Worm (Caenorhabditis elegans) whole organism, midembryonic: ENCODE measurements around the gene csp-2.

Source experiments
- T22C8.4 ChIP-seq: fragments of 200-800 bp; sonication (Bioruptor generic); IDR thresholded peaks from 2 replicates; pipeline ENCODE4 v1.3.6; 2022; ENCODE audit warnings: missing genetic modification characterization, missing compliant biosample characterization
- flt-1 ChIP-seq: fragments of 200-800 bp; sonication (Bioruptor generic); IDR thresholded peaks from 2 replicates; pipeline ENCODE4 v1.3.6; 2022; ENCODE audit warnings: missing genetic modification characterization, missing compliant biosample characterization
- med-1 ChIP-seq: sonication (generic microtip); optimal IDR thresholded peaks from 2 replicates; lab custom pipeline; 2017; ENCODE audit warnings: missing genetic modification characterization, mild to moderate bottlenecking, missing compliant biosample characterization, antibody characterized with exemption, missing genetic modification reagents; ENCODE audit not compliant: insufficient read depth
- ref-1 ChIP-seq: fragments of 200-800 bp; sonication (Bioruptor generic); conservative IDR thresholded peaks from 2 replicates; pipeline ENCODE4 v1.3.6; 2022; ENCODE audit warnings: missing genetic modification reagents, missing genetic modification characterization, missing compliant biosample characterization
- ztf-23 ChIP-seq: fragments of 200-800 bp; sonication (Bioruptor generic); IDR thresholded peaks from 2 replicates; pipeline ENCODE4 v1.3.6; 2022; ENCODE audit warnings: missing genetic modification reagents, missing genetic modification characterization, missing compliant biosample characterization
- ztf-29 ChIP-seq: fragments of 200-800 bp; sonication (Bioruptor generic); IDR thresholded peaks from 2 replicates; pipeline ENCODE4 v1.3.6; 2022; ENCODE audit warnings: missing genetic modification reagents, missing genetic modification characterization, missing compliant biosample characterization

- TF ChIP-seq ztf-29 (GFP tag; lab: Robert Waterston, UW) = no peak
- TF ChIP-seq T22C8.4 (GFP tag; lab: Robert Waterston, UW) = no peak
- TF ChIP-seq flt-1 (GFP tag; lab: Robert Waterston, UW) = no peak
- no peak for TF ChIP-seq ztf-23
- TF ChIP-seq med-1 = no peak
- TF ChIP-seq ref-1 (GFP tag; lab: Robert Waterston, UW) = no peak
These were observed 47.8 kb upstream of the csp-2 start, which contains the start of gene nlp-16 for ce11 chrIV:6259732-6260131.
